Worm (Caenorhabditis elegans) whole organism, L4/young adult: ENCODE data around the gene K09C4.2.

ENCODE experiments used
- W03F9.2 ChIP-seq: fragments of 150-350 bp; optimal IDR thresholded peaks from 2 replicates; lab custom pipeline; 2014; ENCODE audit warnings: missing biosample characterization, missing genetic modification characterization
- dao-5 ChIP-seq: sonication (generic microtip); optimal IDR thresholded peaks from 2 replicates; lab custom pipeline; 2016; ENCODE audit warnings: missing genotype, missing genetic modification characterization, moderate library complexity, missing compliant biosample characterization
- him-1 ChIP-seq: sonication (generic microtip); optimal IDR thresholded peaks from 2 replicates; lab custom pipeline; 2016; ENCODE audit warnings: missing genotype, missing genetic modification reagents, missing genetic modification characterization, missing compliant biosample characterization

DNA sequence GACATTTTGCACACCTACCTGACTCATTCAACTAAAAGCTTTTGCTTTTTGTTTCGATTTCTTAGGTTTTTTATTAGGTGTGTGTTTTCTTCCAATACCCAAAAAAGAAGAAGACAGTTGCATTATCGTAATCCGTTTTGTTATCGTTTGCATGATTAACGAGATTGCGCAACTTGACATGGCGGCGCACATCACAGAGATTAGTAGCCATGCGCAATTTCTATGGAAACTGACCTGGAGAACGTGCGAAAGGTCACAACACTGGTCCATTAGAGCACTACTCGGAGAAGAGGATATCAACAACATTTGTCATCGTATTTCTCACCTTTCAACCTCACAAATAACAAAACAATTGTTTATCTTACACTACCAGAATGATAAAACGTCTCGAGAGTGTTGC, 20.5 kb downstream of the K09C4.2 start:
- TF ChIP-seq dao-5 (no peak), W03F9.2 (tag; lab: Kevin White, UChicago) (no peak), him-1 (tag; lab: Kevin White, UChicago) (no peak)
